Worm (Caenorhabditis elegans): ENCODE data around the gene npr-1.

ce11 chrX:4784776-4785175, 15.0 kb upstream of the npr-1 start:
- no peak for TF ChIP-seq rnt-1 (tag; optimal IDR thresholded peaks at IDR 0.05)
- TF ChIP-seq pha-4 (tag; optimal IDR thresholded peaks at IDR 0.05): no peak
- no peak for TF ChIP-seq elt-2 (tag; optimal IDR thresholded peaks at IDR 0.05)
